Fruit fly (Drosophila melanogaster) whole organism, embryonic: ENCODE data around the gene CG34251.
A peak's percentile ranks its signal among the peaks of the same experiment; 100 is the strongest.

Experiments used
- Antp ChIP-seq: fragments of 200-800 bp; sonication (Bioruptor generic); optimal IDR thresholded peaks from 3 replicates; lab custom pipeline; 2016; ENCODE audit warnings: missing biosample characterization, missing genetic modification characterization
- Asciz ChIP-seq: fragments of 200-800 bp; sonication (Bioruptor generic); optimal IDR thresholded peaks from 2 replicates; lab custom pipeline; 2017; ENCODE audit warnings: missing biosample characterization, mild to moderate bottlenecking, missing genetic modification characterization, missing genetic modification reagents
- Atf3 ChIP-seq: fragments of 200-800 bp; sonication (Bioruptor generic); optimal IDR thresholded peaks from 3 replicates; lab custom pipeline; 2016; ENCODE audit warnings: missing biosample characterization, missing genetic modification characterization
- B-H1 ChIP-seq: fragments of 200-800 bp; sonication (Bioruptor generic); IDR thresholded peaks from 3 replicates; pipeline ENCODE4 v1.3.6; 2022; ENCODE audit warnings: missing biosample characterization, missing genetic modification characterization
- CG11456 ChIP-seq: fragments of 200-800 bp; sonication (Bioruptor generic); IDR thresholded peaks from 3 replicates; pipeline ENCODE4 v1.3.6; 2022; ENCODE audit warnings: missing biosample characterization, missing genetic modification characterization
- CG12391 ChIP-seq: fragments of 200-800 bp; sonication (Bioruptor generic); optimal IDR thresholded peaks from 3 replicates; lab custom pipeline; 2018; ENCODE audit warnings: missing biosample characterization, mild to moderate bottlenecking, missing genetic modification characterization, moderate library complexity
- CG13624 ChIP-seq: fragments of 200-800 bp; sonication (Bioruptor generic); optimal IDR thresholded peaks from 2 replicates; lab custom pipeline; 2016; ENCODE audit warnings: missing biosample characterization, missing genetic modification characterization
- CG14667 ChIP-seq: fragments of 200-800 bp; sonication (Bioruptor generic); IDR thresholded peaks from 2 replicates; pipeline ENCODE4 v1.3.6; 2022; ENCODE audit warnings: missing biosample characterization, missing genetic modification characterization
- CG17328 ChIP-seq: fragments of 200-800 bp; sonication (Bioruptor generic); IDR thresholded peaks from 2 replicates; pipeline ENCODE4 v1.3.6; 2022; ENCODE audit warnings: missing biosample characterization, missing genetic modification characterization
- CG17361 ChIP-seq: fragments of 200-800 bp; sonication (Bioruptor generic); IDR thresholded peaks from 3 replicates; pipeline ENCODE4 v1.3.6; 2022; ENCODE audit warnings: missing biosample characterization, missing genetic modification characterization
- CG17802 ChIP-seq: fragments of 200-800 bp; sonication (Bioruptor generic); optimal IDR thresholded peaks from 2 replicates; lab custom pipeline; 2018; ENCODE audit warnings: missing biosample characterization, mild to moderate bottlenecking, missing genetic modification characterization, moderate library complexity
- CG2120 ChIP-seq: fragments of 200-800 bp; sonication (Bioruptor generic); optimal IDR thresholded peaks from 3 replicates; lab custom pipeline; 2016; ENCODE audit warnings: missing biosample characterization, missing genetic modification characterization
- CG2129 ChIP-seq: fragments of 200-800 bp; sonication (Bioruptor generic); IDR thresholded peaks from 2 replicates; pipeline ENCODE4 v1.3.6; 2022; ENCODE audit warnings: missing biosample characterization, missing genetic modification characterization; ENCODE audit not compliant: partially characterized antibody
- CG32772 ChIP-seq: fragments of 200-800 bp; sonication (Bioruptor generic); IDR thresholded peaks from 2 replicates; pipeline ENCODE4 v1.3.6; 2022; ENCODE audit warnings: missing biosample characterization, missing genetic modification characterization
- CG43689 ChIP-seq: fragments of 200-800 bp; sonication (Bioruptor generic); IDR thresholded peaks from 2 replicates; pipeline ENCODE4 v1.3.6; 2022; ENCODE audit warnings: missing biosample characterization, missing genetic modification characterization
- CG7786 ChIP-seq: fragments of 200-800 bp; sonication (Bioruptor generic); optimal IDR thresholded peaks from 2 replicates; lab custom pipeline; 2016; ENCODE audit warnings: missing biosample characterization, missing genetic modification characterization
- CG7987 ChIP-seq: fragments of 200-800 bp; sonication (Bioruptor generic); optimal IDR thresholded peaks from 2 replicates; lab custom pipeline; 2018; ENCODE audit warnings: missing biosample characterization, mild to moderate bottlenecking, missing genetic modification characterization, moderate library complexity
- CG9876 ChIP-seq: fragments of 200-800 bp; sonication (Bioruptor generic); optimal IDR thresholded peaks from 2 replicates; lab custom pipeline; 2016; ENCODE audit warnings: missing biosample characterization, missing genetic modification characterization
- CTCF ChIP-seq: fragments of 200-800 bp; sonication (Bioruptor generic); optimal IDR thresholded peaks from 2 replicates; lab custom pipeline; 2017; ENCODE audit warnings: missing biosample characterization, mild to moderate bottlenecking, missing genetic modification characterization, moderate library complexity
- Camta ChIP-seq: fragments of 200-800 bp; sonication (Bioruptor generic); optimal IDR thresholded peaks from 2 replicates; lab custom pipeline; 2016; ENCODE audit warnings: missing biosample characterization, missing genetic modification characterization
- ERR ChIP-seq: fragments of 200-800 bp; sonication (Bioruptor generic); optimal IDR thresholded peaks from 2 replicates; lab custom pipeline; 2016; ENCODE audit warnings: missing biosample characterization, missing genetic modification characterization
- HHEX ChIP-seq: fragments of 200-800 bp; sonication (Bioruptor generic); optimal IDR thresholded peaks from 3 replicates; lab custom pipeline; 2017; ENCODE audit warnings: missing biosample characterization, mild to moderate bottlenecking, missing genetic modification characterization, missing genetic modification reagents
- Hr78 ChIP-seq, 2 experiments: fragments of 200-800 bp in 1 of 2; fragments of >200 bp in 1 of 2; sonication (Bioruptor generic) in 1 of 2; optimal IDR thresholded peaks; 2 replicates each; lab custom pipeline; 2017 to 2019; ENCODE audit warnings: missing biosample characterization in 2 of 2, missing genetic modification characterization in 2 of 2, mild to moderate bottlenecking in 1 of 2, moderate library complexity in 1 of 2
- Poxn ChIP-seq: fragments of 200-800 bp; sonication (Bioruptor generic); IDR thresholded peaks from 2 replicates; pipeline ENCODE4 v1.3.6; 2022; ENCODE audit warnings: missing biosample characterization, missing genetic modification characterization
- Rfx ChIP-seq: fragments of 200-800 bp; sonication (Bioruptor generic); IDR thresholded peaks from 2 replicates; pipeline ENCODE4 v1.3.6; 2022; ENCODE audit warnings: missing biosample characterization, missing genetic modification characterization
- Scr ChIP-seq: fragments of 200-800 bp; sonication (Bioruptor generic); IDR thresholded peaks from 2 replicates; pipeline ENCODE4 v1.3.6; 2022; ENCODE audit warnings: missing biosample characterization, missing genetic modification characterization; ENCODE audit not compliant: partially characterized antibody
- Side ChIP-seq: fragments of 200-800 bp; sonication (Bioruptor generic); optimal IDR thresholded peaks from 2 replicates; lab custom pipeline; 2016; ENCODE audit warnings: missing biosample characterization, missing genetic modification characterization
- Sox102F ChIP-seq: fragments of 200-800 bp; sonication (Bioruptor generic); optimal IDR thresholded peaks from 2 replicates; lab custom pipeline; 2018; ENCODE audit warnings: missing biosample characterization, mild to moderate bottlenecking, missing genetic modification characterization, moderate library complexity
- bcd ChIP-seq: fragments of 200-800 bp; sonication (Bioruptor generic); optimal IDR thresholded peaks from 2 replicates; lab custom pipeline; 2017; ENCODE audit warnings: missing biosample characterization, mild to moderate bottlenecking, missing genetic modification characterization
- cas ChIP-seq: fragments of 200-800 bp; sonication (Bioruptor generic); IDR thresholded peaks from 2 replicates; pipeline ENCODE4 v1.3.6; 2022; ENCODE audit warnings: missing biosample characterization, missing genetic modification characterization
- cato ChIP-seq: fragments of 200-800 bp; sonication (Bioruptor generic); optimal IDR thresholded peaks from 2 replicates; lab custom pipeline; 2016; ENCODE audit warnings: missing biosample characterization, missing genetic modification characterization, borderline replicate concordance
- eyg ChIP-seq: fragments of 200-800 bp; sonication (Bioruptor generic); optimal IDR thresholded peaks from 3 replicates; lab custom pipeline; 2016; ENCODE audit warnings: missing biosample characterization, missing genetic modification characterization
- ftz-f1 ChIP-seq: fragments of 200-800 bp; sonication (Bioruptor generic); optimal IDR thresholded peaks from 2 replicates; lab custom pipeline; 2016; ENCODE audit warnings: missing biosample characterization, missing genetic modification characterization
- grn ChIP-seq: fragments of 200-800 bp; sonication (Bioruptor generic); optimal IDR thresholded peaks from 3 replicates; lab custom pipeline; 2017; ENCODE audit warnings: missing biosample characterization, missing genetic modification characterization
- ham ChIP-seq: fragments of 200-800 bp; sonication (Bioruptor generic); IDR thresholded peaks from 2 replicates; pipeline ENCODE4 v1.3.6; 2022; ENCODE audit warnings: missing biosample characterization, missing genetic modification characterization
- insv ChIP-seq, 2 experiments: fragments of 200-800 bp; sonication (Bioruptor generic); optimal IDR thresholded peaks; 3 replicates each; lab custom pipeline; 2016 to 2018; ENCODE audit warnings: missing biosample characterization in 2 of 2, missing genetic modification characterization in 2 of 2
- inv ChIP-seq: fragments of 200-800 bp; sonication (Bioruptor generic); IDR thresholded peaks from 2 replicates; pipeline ENCODE4 v1.3.6; 2022; ENCODE audit warnings: missing biosample characterization, missing genetic modification characterization; ENCODE audit not compliant: partially characterized antibody
- kni ChIP-seq: fragments of 200-800 bp; sonication (Bioruptor generic); optimal IDR thresholded peaks from 3 replicates; lab custom pipeline; 2017; ENCODE audit warnings: mild to moderate bottlenecking, missing biosample characterization, missing genetic modification reagents, missing genetic modification characterization
- knrl ChIP-seq: fragments of 200-800 bp; sonication (Bioruptor generic); IDR thresholded peaks from 3 replicates; pipeline ENCODE4 v1.3.6; 2022; ENCODE audit warnings: missing biosample characterization, missing genetic modification characterization; ENCODE audit not compliant: partially characterized antibody
- psq ChIP-seq: fragments of 200-800 bp; sonication (Bioruptor generic); optimal IDR thresholded peaks from 2 replicates; lab custom pipeline; 2017; ENCODE audit warnings: missing biosample characterization, missing genetic modification characterization
- salm ChIP-seq: fragments of 200-800 bp; sonication (Bioruptor generic); optimal IDR thresholded peaks from 2 replicates; lab custom pipeline; 2018; ENCODE audit warnings: missing biosample characterization, mild to moderate bottlenecking, missing genetic modification characterization
- sc ChIP-seq, 3 experiments: fragments of >200 bp in 2 of 3; fragments of 200-800 bp in 1 of 3; sonication (Bioruptor generic) in 1 of 3; optimal IDR thresholded peaks; 2 replicates in 2 of 3; 3 replicates in 1 of 3; lab custom pipeline; 2017; ENCODE audit warnings: mild to moderate bottlenecking in 1 of 3, missing biosample characterization in 1 of 3, missing genetic modification characterization in 1 of 3, missing genetic modification reagents in 1 of 3
- sisA ChIP-seq: fragments of 200-800 bp; sonication (Bioruptor generic); IDR thresholded peaks from 2 replicates; pipeline ENCODE4 v1.3.6; 2022; ENCODE audit warnings: missing biosample characterization, missing genetic modification characterization
- tin ChIP-seq: fragments of 200-800 bp; sonication (Bioruptor generic); optimal IDR thresholded peaks from 3 replicates; lab custom pipeline; 2016; ENCODE audit warnings: missing biosample characterization, missing genetic modification characterization
- trh ChIP-seq: fragments of 200-800 bp; sonication (Bioruptor generic); optimal IDR thresholded peaks from 2 replicates; lab custom pipeline; 2016; ENCODE audit warnings: missing biosample characterization, missing genetic modification characterization
- vfl ChIP-seq: fragments of 200-800 bp; sonication (Bioruptor generic); optimal IDR thresholded peaks from 2 replicates; lab custom pipeline; 2016; ENCODE audit warnings: missing biosample characterization, missing genetic modification characterization
- wor ChIP-seq: fragments of 200-800 bp; sonication (Bioruptor generic); IDR thresholded peaks from 2 replicates; pipeline ENCODE4 v1.3.6; 2022; ENCODE audit warnings: missing biosample characterization, missing genetic modification characterization
- zfh2 ChIP-seq: fragments of 200-800 bp; sonication (Bioruptor generic); optimal IDR thresholded peaks from 2 replicates; lab custom pipeline; 2016; ENCODE audit warnings: missing biosample characterization, missing genetic modification characterization

CG34251 gene

DNA sequence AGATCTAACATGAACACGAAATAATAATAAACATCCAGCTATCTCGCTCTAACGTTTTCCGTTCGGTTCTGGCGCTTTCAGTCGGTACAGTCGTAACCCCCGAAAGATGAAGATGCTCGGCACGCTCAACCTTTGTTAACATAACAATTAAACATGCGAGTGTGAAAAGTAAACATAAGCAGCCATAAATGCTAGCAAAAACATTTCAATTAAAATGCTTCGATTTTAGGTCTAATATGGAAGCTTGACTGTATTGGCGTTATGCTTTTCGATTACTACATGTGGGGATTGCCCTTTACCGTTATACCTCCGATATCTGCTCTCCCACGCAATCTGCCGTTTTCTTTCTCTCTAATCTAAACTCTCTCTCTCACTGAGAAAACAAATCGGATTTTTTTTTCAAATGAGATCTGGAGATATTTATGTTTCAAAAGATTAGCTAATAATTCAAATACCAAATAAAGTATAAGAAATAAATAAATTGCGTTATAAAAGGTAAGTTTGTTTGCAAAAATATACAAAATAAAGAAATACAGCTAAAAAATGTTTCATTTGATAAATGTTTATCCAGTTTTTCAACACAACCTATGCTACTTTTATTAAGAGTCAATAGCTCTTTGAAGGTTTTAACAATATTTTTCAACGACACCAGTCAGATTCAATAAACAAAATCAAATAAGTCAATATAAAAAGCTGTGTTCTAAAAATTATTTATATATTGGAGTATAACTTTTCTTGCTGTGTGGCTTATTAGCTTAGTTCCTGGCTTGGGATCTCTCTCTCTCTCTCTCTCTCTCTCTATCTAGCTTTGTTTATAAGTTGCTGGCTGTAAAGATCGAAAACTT, 12.8 kb upstream of the CG34251 start (continued):
- TF ChIP-seq Asciz, result peak; percentile 82
- TF ChIP-seq CG2129, result no peak
- peak; percentile 59 for TF ChIP-seq trh
- peak; percentile 79 for TF ChIP-seq tin
- TF ChIP-seq Camta, result peak; percentile 73
- peak; percentile 56 for TF ChIP-seq kni (GFP tag; lab: Kevin White, UChicago)
- peak; percentile 72 for TF ChIP-seq CG17361 (GFP tag; lab: Robert Waterston, UW)
- TF ChIP-seq CG32772 (GFP tag; lab: Robert Waterston, UW), result peak; percentile 92
- TF ChIP-seq wor (GFP tag; lab: Robert Waterston, UW), result peak; percentile 74
- TF ChIP-seq CG11456 (GFP tag; lab: Robert Waterston, UW), result peak; percentile 94
- peak in 1 of 2 experiments; percentile 4 for TF ChIP-seq insv (GFP tag; optimal IDR thresholded peaks at IDR 0.05; lab: Kevin White, UChicago)
- peak; percentile 19 for TF ChIP-seq cato (GFP tag; lab: Kevin White, UChicago)
- TF ChIP-seq CG17328 (GFP tag; lab: Robert Waterston, UW), result peak; percentile 93
- peak; percentile 97 for TF ChIP-seq zfh2 (GFP tag; lab: Kevin White, UChicago)
- no peak for TF ChIP-seq inv (GFP tag; lab: Robert Waterston, UW)
- TF ChIP-seq ftz-f1 (GFP tag; lab: Kevin White, UChicago), result peak; percentile 74
- peak; percentile 85 for TF ChIP-seq CG7987 (GFP tag; lab: Kevin White, UChicago)
- TF ChIP-seq Poxn, result peak; percentile 57; the same call in 1 of the 2 replicates
- no peak for TF ChIP-seq Scr (GFP tag; lab: Robert Waterston, UW)
- peak; percentile 65 for TF ChIP-seq CG17802 (tag; lab: Kevin White, UChicago)
- TF ChIP-seq Sox102F, result peak; percentile 89
- peak; percentile 95 for TF ChIP-seq Antp (GFP tag; lab: Kevin White, UChicago)
- TF ChIP-seq CG14667 (GFP tag; lab: Robert Waterston, UW), result peak; percentile 91
- TF ChIP-seq ham (GFP tag; lab: Robert Waterston, UW), result peak; percentile 74; the same call in 1 of the 2 replicates
- TF ChIP-seq vfl, result peak; percentile 89
- peak; percentile 91 for TF ChIP-seq sisA (GFP tag; lab: Robert Waterston, UW)
- peak; percentile 92 for TF ChIP-seq ERR (GFP tag; lab: Kevin White, UChicago)
- peak; percentile 96 for TF ChIP-seq CG7786
- peak; percentile 85 for TF ChIP-seq cas
- TF ChIP-seq Atf3, result peak; percentile 84
- TF ChIP-seq CG9876 (GFP tag; lab: Kevin White, UChicago), result peak; percentile 90
- TF ChIP-seq CG12391 (tag; lab: Kevin White, UChicago), result peak; percentile 80
- peak; percentile 93 for TF ChIP-seq CG13624 (GFP tag; lab: Kevin White, UChicago)
- peak; percentile 88 for TF ChIP-seq HHEX (GFP tag; lab: Kevin White, UChicago)
- peak; percentile 76 for TF ChIP-seq salm
- TF ChIP-seq eyg (GFP tag; lab: Kevin White, UChicago), result peak; percentile 90
- TF ChIP-seq sc (optimal IDR thresholded peaks at IDR 0.05; lab: Kevin White, UChicago), result no peak
- peak; percentile 59 for TF ChIP-seq sc (GFP tag; optimal IDR thresholded peaks at IDR 0.05; lab: Kevin White, UChicago)
- peak; percentile 87 for TF ChIP-seq B-H1 (GFP tag; lab: Robert Waterston, UW)
- TF ChIP-seq CTCF (GFP tag; lab: Kevin White, UChicago), result peak; percentile 41
- TF ChIP-seq CG2120, result peak; percentile 98
- peak; percentile 90 for TF ChIP-seq Side
- TF ChIP-seq Hr78 (GFP tag; optimal IDR thresholded peaks at IDR 0.05; lab: Kevin White, UChicago), result peak in 1 of 2 experiments; percentile 55
- TF ChIP-seq psq (GFP tag; lab: Kevin White, UChicago), result peak; percentile 53
- peak; percentile 77 for TF ChIP-seq CG43689 (GFP tag; lab: Robert Waterston, UW)
- peak; percentile 98 for TF ChIP-seq Rfx
- TF ChIP-seq grn, result peak; percentile 30
- no peak for TF ChIP-seq knrl (GFP tag; lab: Robert Waterston, UW)
- TF ChIP-seq bcd (GFP tag; lab: Kevin White, UChicago), result peak; percentile 87
